Worm (Caenorhabditis elegans) whole organism, L4 larva: Measurements from ENCODE around the gene ifc-2.

Experiments used
- Y48G9A.11 ChIP-seq: fragments of 200-800 bp; sonication (Bioruptor generic); IDR thresholded peaks from 2 replicates; pipeline ENCODE4 v1.3.6; 2022; ENCODE audit warnings: missing genetic modification reagents, missing genetic modification characterization, missing compliant biosample characterization
- ceh-82 ChIP-seq: sonication (generic microtip); optimal IDR thresholded peaks from 2 replicates; lab custom pipeline; 2017; ENCODE audit warnings: missing biosample characterization, missing genetic modification characterization

DNA sequence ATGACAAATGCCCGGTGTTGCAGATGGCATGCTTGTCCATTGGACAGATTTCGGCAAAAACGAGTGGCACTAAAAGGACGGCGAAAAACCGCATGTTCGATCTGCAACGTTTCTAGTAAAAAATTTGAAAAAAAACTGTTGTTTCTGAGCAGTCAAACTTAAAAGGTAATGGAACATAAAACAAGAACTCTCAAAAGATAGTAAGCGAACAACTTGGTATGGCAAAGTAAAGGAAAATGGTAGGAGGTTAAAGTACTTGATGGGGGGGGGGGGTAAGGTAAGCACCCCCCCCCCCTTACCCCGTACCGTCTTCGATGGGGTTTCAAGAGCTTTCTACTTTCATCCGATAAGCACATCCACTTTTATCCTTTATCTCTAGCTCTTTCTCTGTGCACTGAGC, 46.3 kb downstream of the ifc-2 start, which contains the start of gene F13C5.5:
- TF ChIP-seq Y48G9A.11 (GFP tag; lab: Robert Waterston, UW) (no peak), ceh-82 (tag; lab: Kevin White, UChicago) (no peak)
